Worm (Caenorhabditis elegans) whole organism, L1 larva: ENCODE measurements around the gene Y73F8A.13.
A peak's percentile ranks its signal among the peaks of the same experiment; 100 is the strongest.

Experiments
- C34B4.2 ChIP-seq: sonication (generic microtip); optimal IDR thresholded peaks from 2 replicates; lab custom pipeline; 2017; ENCODE audit warnings: mild to moderate bottlenecking, missing genetic modification characterization, missing compliant biosample characterization
- F16B12.6 ChIP-seq: fragments of 150-350 bp; optimal IDR thresholded peaks from 2 replicates; lab custom pipeline; 2014; ENCODE audit warnings: missing biosample characterization, missing genetic modification characterization
- Y116A8C.19 ChIP-seq: sonication (generic microtip); optimal IDR thresholded peaks from 2 replicates; lab custom pipeline; 2016; ENCODE audit warnings: missing compliant biosample characterization, missing genetic modification characterization, borderline replicate concordance
- aha-1 ChIP-seq: fragments of 150-350 bp; optimal IDR thresholded peaks from 2 replicates; lab custom pipeline; 2014; ENCODE audit warnings: missing biosample characterization, missing genetic modification characterization
- ama-1 ChIP-seq: fragments of 150-350 bp; optimal IDR thresholded peaks from 2 replicates; lab custom pipeline; 2014
- ceh-63 ChIP-seq: fragments of 200-800 bp; sonication (Bioruptor generic); optimal IDR thresholded peaks from 2 replicates; lab custom pipeline; 2018; ENCODE audit warnings: mild to moderate bottlenecking, missing genetic modification characterization, missing compliant biosample characterization
- ceh-8 ChIP-seq: fragments of 200-800 bp; sonication (Bioruptor generic); optimal IDR thresholded peaks from 2 replicates; lab custom pipeline; 2018; ENCODE audit warnings: mild to moderate bottlenecking, missing genetic modification characterization, moderate library complexity, missing compliant biosample characterization
- ceh-88 ChIP-seq: fragments of 200-800 bp; sonication (Bioruptor generic); IDR thresholded peaks from 2 replicates; pipeline ENCODE4 v1.3.6; 2022; ENCODE audit warnings: missing genetic modification characterization, missing compliant biosample characterization
- ceh-90 ChIP-seq: sonication (generic microtip); optimal IDR thresholded peaks from 2 replicates; lab custom pipeline; 2016; ENCODE audit warnings: missing genetic modification characterization, missing compliant biosample characterization
- dpl-1 ChIP-seq, 3 experiments: fragments of 150-350 bp in 2 of 3; sonication (generic microtip) in 1 of 3; optimal IDR thresholded peaks; 2 replicates each; lab custom pipeline; 2014 to 2017; ENCODE audit warnings: missing biosample characterization in 3 of 3, missing genetic modification characterization in 3 of 3, missing genetic modification reagents in 3 of 3
- dsc-1 ChIP-seq: sonication (generic microtip); optimal IDR thresholded peaks from 2 replicates; lab custom pipeline; 2016; ENCODE audit warnings: mild to moderate bottlenecking, missing genetic modification characterization, missing compliant biosample characterization
- efl-1 ChIP-seq, 4 experiments: fragments of 150-350 bp; optimal IDR thresholded peaks in 3 of 4; peaks in 1 of 4; 1 replicate in 1 of 4; 2 replicates in 3 of 4; lab custom pipeline; 2014; ENCODE audit warnings: missing biosample characterization in 2 of 4, missing genetic modification characterization in 2 of 4, missing genetic modification reagents in 2 of 4
- egl-27 ChIP-seq, 2 experiments: fragments of 150-350 bp in 1 of 2; sonication (generic microtip); optimal IDR thresholded peaks; 3 replicates each; lab custom pipeline; 2017 to 2018; ENCODE audit warnings: missing biosample characterization in 2 of 2, missing genetic modification characterization in 2 of 2, missing genetic modification reagents in 2 of 2
- elt-2 ChIP-seq: sonication (generic microtip); optimal IDR thresholded peaks from 2 replicates; lab custom pipeline; 2016; ENCODE audit warnings: missing genetic modification characterization, mild to moderate bottlenecking, inconsistent platforms, missing compliant biosample characterization, missing genetic modification reagents
- fkh-10 ChIP-seq: sonication (generic microtip); optimal IDR thresholded peaks from 2 replicates; lab custom pipeline; 2017; ENCODE audit warnings: missing biosample characterization, missing genetic modification reagents, missing genetic modification characterization
- fkh-4 ChIP-seq: sonication (generic microtip); optimal IDR thresholded peaks from 2 replicates; lab custom pipeline; 2016; ENCODE audit warnings: missing compliant biosample characterization, missing genetic modification characterization, borderline replicate concordance
- fkh-8 ChIP-seq: sonication (generic microtip); optimal IDR thresholded peaks from 2 replicates; lab custom pipeline; 2016; ENCODE audit warnings: mild to moderate bottlenecking, missing genetic modification characterization, missing compliant biosample characterization
- hlh-4 ChIP-seq: sonication (generic microtip); optimal IDR thresholded peaks from 2 replicates; lab custom pipeline; 2016; ENCODE audit warnings: mild to moderate bottlenecking, missing genetic modification characterization, missing compliant biosample characterization
- hpl-2 ChIP-seq: fragments of 150-350 bp; optimal IDR thresholded peaks from 2 replicates; lab custom pipeline; 2014; ENCODE audit warnings: missing biosample characterization, missing genetic modification reagents, missing genetic modification characterization
- lin-14 ChIP-seq: fragments of 200-800 bp; sonication (Bioruptor generic); optimal IDR thresholded peaks from 2 replicates; lab custom pipeline; 2018; ENCODE audit warnings: mild to moderate bottlenecking, missing genetic modification characterization, moderate library complexity, missing compliant biosample characterization
- lin-35 ChIP-seq, 2 experiments: fragments of 150-350 bp; optimal IDR thresholded peaks; 2 replicates each; lab custom pipeline; 2014; ENCODE audit warnings: missing biosample characterization in 2 of 2, missing genetic modification characterization in 2 of 2, missing genetic modification reagents in 2 of 2
- lsy-2 ChIP-seq, 2 experiments: fragments of 150-350 bp; optimal IDR thresholded peaks; 2 replicates each; lab custom pipeline; 2014; ENCODE audit warnings: missing biosample characterization in 2 of 2, missing genetic modification characterization in 2 of 2
- nhr-11 ChIP-seq: fragments of 150-350 bp; optimal IDR thresholded peaks from 2 replicates; lab custom pipeline; 2014; ENCODE audit warnings: missing biosample characterization, missing genetic modification characterization
- nhr-19 ChIP-seq: fragments of 200-800 bp; sonication (Bioruptor generic); conservative IDR thresholded peaks from 2 replicates; pipeline ENCODE4 v1.3.6; 2022; ENCODE audit warnings: missing genetic modification characterization, missing compliant biosample characterization
- nhr-237 ChIP-seq: fragments of 150-350 bp; optimal IDR thresholded peaks from 2 replicates; lab custom pipeline; 2014; ENCODE audit warnings: missing biosample characterization, missing genetic modification characterization
- nhr-28 ChIP-seq: fragments of 150-350 bp; optimal IDR thresholded peaks from 2 replicates; lab custom pipeline; 2014; ENCODE audit warnings: missing biosample characterization, missing genetic modification characterization
- nhr-71 ChIP-seq: sonication (generic microtip); optimal IDR thresholded peaks from 2 replicates; lab custom pipeline; 2016; ENCODE audit warnings: mild to moderate bottlenecking, missing genetic modification characterization, moderate library complexity, missing compliant biosample characterization
- nhr-76 ChIP-seq: sonication (generic microtip); optimal IDR thresholded peaks from 2 replicates; lab custom pipeline; 2017; ENCODE audit warnings: missing biosample characterization, missing genetic modification characterization
- nhr-77 ChIP-seq: fragments of 150-350 bp; optimal IDR thresholded peaks from 2 replicates; lab custom pipeline; 2014; ENCODE audit warnings: missing biosample characterization, missing genetic modification characterization
- nhr-85 ChIP-seq: sonication (generic microtip); peaks from one replicate; lab custom pipeline; 2016; ENCODE audit warnings: missing genetic modification characterization, inconsistent platforms, missing compliant biosample characterization
- pax-3 ChIP-seq: fragments of 200-800 bp; sonication (Bioruptor generic); optimal IDR thresholded peaks from 2 replicates; lab custom pipeline; 2018; ENCODE audit warnings: mild to moderate bottlenecking, missing genetic modification characterization, moderate library complexity, missing compliant biosample characterization
- pqm-1 ChIP-seq: sonication (generic microtip); optimal IDR thresholded peaks from 3 replicates; lab custom pipeline; 2017; ENCODE audit warnings: missing biosample characterization, missing genetic modification characterization
- snu-23 ChIP-seq: sonication (generic microtip); optimal IDR thresholded peaks from 2 replicates; lab custom pipeline; 2016; ENCODE audit warnings: missing genetic modification characterization, missing compliant biosample characterization
- sox-4 ChIP-seq: sonication (generic microtip); optimal IDR thresholded peaks from 2 replicates; lab custom pipeline; 2016; ENCODE audit warnings: missing genetic modification characterization, missing compliant biosample characterization
- sptf-1 ChIP-seq: fragments of 150-350 bp; optimal IDR thresholded peaks from 2 replicates; lab custom pipeline; 2014; ENCODE audit warnings: missing biosample characterization, missing genetic modification characterization
- tlp-1 ChIP-seq: fragments of 150-350 bp; optimal IDR thresholded peaks from 2 replicates; lab custom pipeline; 2014; ENCODE audit warnings: missing biosample characterization, missing genetic modification characterization
- unc-30 ChIP-seq: sonication (generic microtip); optimal IDR thresholded peaks from 2 replicates; lab custom pipeline; 2017; ENCODE audit warnings: missing biosample characterization, missing genetic modification characterization
- xbp-1 ChIP-seq: sonication (generic microtip); optimal IDR thresholded peaks from 2 replicates; lab custom pipeline; 2016; ENCODE audit warnings: missing genetic modification characterization, missing compliant biosample characterization
- ztf-4 ChIP-seq: fragments of 150-350 bp; optimal IDR thresholded peaks from 2 replicates; lab custom pipeline; 2014; ENCODE audit warnings: missing biosample characterization, missing genetic modification characterization

The Y73F8A.13 gene

ce11 chrIV:15312008-15312407 is at the start of gene Y73F8A.13:
Gene Y73F8A.13 (plus strand): TSS chrIV:15312247.
- TF ChIP-seq snu-23 = peak; percentile 11
- TF ChIP-seq dpl-1 (GFP tag; optimal IDR thresholded peaks at IDR 0.05; lab: Kevin White, UChicago) = peak in 1 of 3 experiments; percentile 9
- TF ChIP-seq nhr-77 = no peak
- peak in 1 of 2 experiments; percentile 20 for TF ChIP-seq efl-1 (optimal IDR thresholded peaks at IDR 0.05; lab: Kevin White, UChicago)
- no peak for TF ChIP-seq efl-1 (GFP tag; optimal IDR thresholded peaks at IDR 0.05 in 1 of 2; lab: Kevin White, UChicago)
- peak in 1 of 2 experiments; percentile 38 for TF ChIP-seq lin-35 (GFP tag; optimal IDR thresholded peaks at IDR 0.05; lab: Kevin White, UChicago)

- TF ChIP-seq fkh-4 (tag; lab: Kevin White, UChicago) (no peak), lsy-2 (tag; optimal IDR thresholded peaks at IDR 0.05; lab: Kevin White, UChicago) (peak in 1 of 2 experiments; percentile 59), snu-23 (peak; percentile 40), Y116A8C.19 (tag; lab: Kevin White, UChicago) (no peak), pqm-1 (tag; lab: Kevin White, UChicago) (no peak), nhr-71 (tag; lab: Kevin White, UChicago) (peak; percentile 63), lin-14 (GFP tag; lab: Kevin White, UChicago) (peak; percentile 78), nhr-76 (tag; lab: Kevin White, UChicago) (no peak), F16B12.6 (tag; lab: Kevin White, UChicago) (no peak), C34B4.2 (no peak), nhr-28 (tag; lab: Kevin White, UChicago) (no peak), nhr-19 (GFP tag; lab: Robert Waterston, UW) (peak; percentile 27), unc-30 (tag; lab: Kevin White, UChicago) (no peak)
Observed at ce11 chrIV:15274063-15274462, 38.0 kb upstream of the Y73F8A.13 start.

- TF ChIP-seq nhr-71 (tag; lab: Kevin White, UChicago) = peak; percentile 26
- no peak for TF ChIP-seq sox-4 (tag; lab: Kevin White, UChicago)
- no peak for TF ChIP-seq ama-1 (lab: Kevin White, UChicago)
- TF ChIP-seq dpl-1 (GFP tag; optimal IDR thresholded peaks at IDR 0.05; lab: Kevin White, UChicago) = no peak
- TF ChIP-seq nhr-11 (tag; lab: Kevin White, UChicago) = no peak
- TF ChIP-seq ceh-63 (GFP tag; lab: Kevin White, UChicago) = no peak
- TF ChIP-seq dsc-1 (tag; lab: Kevin White, UChicago) = peak; percentile 11
- no peak for TF ChIP-seq hpl-2 (GFP tag; lab: Kevin White, UChicago)
- no peak for TF ChIP-seq hlh-4 (tag; lab: Kevin White, UChicago)
Observed at ce11 chrIV:15275363-15275854, 36.6 kb upstream of the Y73F8A.13 start, which contains the start of gene ccg-1. Gene ccg-1 (minus strand): TSS chrIV:15275804.

- TF ChIP-seq elt-2 (no peak), dsc-1 (tag; lab: Kevin White, UChicago) (peak; percentile 93), fkh-4 (tag; lab: Kevin White, UChicago) (peak; percentile 67)
Observed at ce11 chrIV:15280219-15280618, 31.8 kb upstream of the Y73F8A.13 start.

ce11 chrIV:15283617-15284016 is 28.4 kb upstream of the Y73F8A.13 start:
- no peak for TF ChIP-seq ztf-4 (tag; lab: Kevin White, UChicago)
- TF ChIP-seq ceh-88 (GFP tag; lab: Robert Waterston, UW) = no peak
- TF ChIP-seq Y116A8C.19 (tag; lab: Kevin White, UChicago) = no peak
- no peak for TF ChIP-seq nhr-71 (tag; lab: Kevin White, UChicago)
- TF ChIP-seq aha-1 (tag; lab: Kevin White, UChicago) = no peak
- TF ChIP-seq xbp-1 = no peak
- no peak for TF ChIP-seq fkh-10 (GFP tag; lab: Kevin White, UChicago)
- no peak for TF ChIP-seq tlp-1 (tag; lab: Kevin White, UChicago)
- TF ChIP-seq ceh-8 (GFP tag; lab: Kevin White, UChicago) = no peak
- no peak for TF ChIP-seq nhr-85 (tag; lab: Kevin White, UChicago)
- no peak for TF ChIP-seq sptf-1 (tag; lab: Kevin White, UChicago)
- TF ChIP-seq nhr-237 (tag; lab: Kevin White, UChicago) = no peak
- TF ChIP-seq egl-27 (tag; optimal IDR thresholded peaks at IDR 0.05; lab: Kevin White, UChicago) = no peak
- no peak for TF ChIP-seq nhr-19 (GFP tag; lab: Robert Waterston, UW)
- TF ChIP-seq ceh-63 (GFP tag; lab: Kevin White, UChicago) = no peak
- TF ChIP-seq fkh-8 (tag; lab: Kevin White, UChicago) = no peak
- TF ChIP-seq pax-3 (tag; lab: Kevin White, UChicago) = no peak
- no peak for TF ChIP-seq lin-14 (GFP tag; lab: Kevin White, UChicago)
- TF ChIP-seq ceh-90 (tag; lab: Kevin White, UChicago) = no peak
- TF ChIP-seq, all 84 proteins: peak for 0
